Worm (Caenorhabditis elegans) whole organism, early embryonic: ENCODE measurements around the gene C45G9.6.

Experiments
- B0310.2 ChIP-seq: sonication (generic microtip); optimal IDR thresholded peaks from 2 replicates; lab custom pipeline; 2016; ENCODE audit warnings: mild to moderate bottlenecking, missing genetic modification characterization, missing compliant biosample characterization
- F13C5.2 ChIP-seq: sonication (generic microtip); optimal IDR thresholded peaks from 2 replicates; lab custom pipeline; 2017; ENCODE audit warnings: mild to moderate bottlenecking, missing genetic modification characterization, inconsistent platforms, missing compliant biosample characterization
- aly-1 ChIP-seq: sonication (generic microtip); optimal IDR thresholded peaks from 2 replicates; lab custom pipeline; 2016; ENCODE audit warnings: missing genetic modification characterization, missing compliant biosample characterization
- ama-1 ChIP-seq: fragments of 150-350 bp; optimal IDR thresholded peaks from 2 replicates; lab custom pipeline; 2014
- ceh-13 ChIP-seq: fragments of 200-800 bp; sonication (Bioruptor generic); optimal IDR thresholded peaks from 2 replicates; lab custom pipeline; 2018; ENCODE audit warnings: mild to moderate bottlenecking, missing genetic modification characterization, missing compliant biosample characterization
- ceh-36 ChIP-seq: sonication (generic microtip); optimal IDR thresholded peaks from 2 replicates; lab custom pipeline; 2016; ENCODE audit warnings: missing genetic modification characterization, inconsistent platforms, missing compliant biosample characterization
- ets-7 ChIP-seq: sonication (generic microtip); optimal IDR thresholded peaks from 2 replicates; lab custom pipeline; 2016; ENCODE audit warnings: missing genotype, missing genetic modification characterization, missing compliant biosample characterization
- flt-1 ChIP-seq: fragments of 200-800 bp; sonication (Bioruptor generic); IDR thresholded peaks from 2 replicates; pipeline ENCODE4 v1.3.6; 2022; ENCODE audit warnings: missing genetic modification characterization, missing compliant biosample characterization
- hmbx-1 ChIP-seq: sonication (generic microtip); optimal IDR thresholded peaks from 2 replicates; lab custom pipeline; 2016; ENCODE audit warnings: mild to moderate bottlenecking, missing genetic modification characterization, missing compliant biosample characterization
- hmg-4 ChIP-seq: fragments of 200-800 bp; sonication (Bioruptor generic); optimal IDR thresholded peaks from 2 replicates; lab custom pipeline; 2018; ENCODE audit warnings: mild to moderate bottlenecking, missing genetic modification characterization, missing compliant biosample characterization
- tbx-11 ChIP-seq: fragments of 200-800 bp; sonication (Bioruptor generic); IDR thresholded peaks from 2 replicates; pipeline ENCODE4 v1.3.6; 2022; ENCODE audit warnings: missing genetic modification characterization, missing compliant biosample characterization
- tbx-37 ChIP-seq: fragments of 200-800 bp; sonication (Bioruptor generic); conservative IDR thresholded peaks from 2 replicates; pipeline ENCODE4 v1.3.6; 2022; ENCODE audit warnings: missing genetic modification reagents, missing genetic modification characterization, missing compliant biosample characterization
- tra-4 ChIP-seq: sonication (generic microtip); optimal IDR thresholded peaks from 2 replicates; lab custom pipeline; 2017; ENCODE audit warnings: missing genetic modification characterization, missing compliant biosample characterization

- TF ChIP-seq aly-1 (tag; lab: Kevin White, UChicago): no peak
- no peak for TF ChIP-seq ets-7 (tag; lab: Kevin White, UChicago)
- no peak for TF ChIP-seq F13C5.2 (tag; lab: Kevin White, UChicago)
- no peak for TF ChIP-seq tra-4 (tag; lab: Kevin White, UChicago)
- TF ChIP-seq tbx-11 (GFP tag; lab: Robert Waterston, UW): no peak
- no peak for TF ChIP-seq ama-1 (lab: Kevin White, UChicago)
- TF ChIP-seq ceh-36 (tag; lab: Kevin White, UChicago): no peak
- TF ChIP-seq ceh-13 (GFP tag; lab: Kevin White, UChicago): no peak
- no peak for TF ChIP-seq flt-1 (GFP tag; lab: Robert Waterston, UW)
- TF ChIP-seq B0310.2 (tag; lab: Kevin White, UChicago): no peak
- TF ChIP-seq hmbx-1: no peak
- no peak for TF ChIP-seq hmg-4
- no peak for TF ChIP-seq tbx-37
Observed at ce11 chrIII:5036158-5036557, at the start of gene C45G9.6.
